Worm (Caenorhabditis elegans): ENCODE data around the gene K10D11.2.

Gene K10D11.2

ce11 chrIV:12964648-12965047 lies 14.1 kb upstream of the K10D11.2 start:
- no peak for TF ChIP-seq klf-2 (GFP tag; conservative IDR thresholded peaks at IDR 0.05)
- no peak for TF ChIP-seq flt-1 (GFP tag; IDR thresholded peaks at IDR 0.05)
- TF ChIP-seq ztf-23 (GFP tag; IDR thresholded peaks at IDR 0.05): no peak
- TF ChIP-seq T22C8.4 (GFP tag; IDR thresholded peaks at IDR 0.05): no peak
- TF ChIP-seq tab-1 (GFP tag; IDR thresholded peaks at IDR 0.05): no peak
- no peak for TF ChIP-seq med-1 (GFP tag; optimal IDR thresholded peaks at IDR 0.05; ENCODE audit: insufficient read depth)
- TF ChIP-seq ztf-29 (GFP tag; IDR thresholded peaks at IDR 0.05): no peak
- no peak for TF ChIP-seq cog-1 (tag; optimal IDR thresholded peaks at IDR 0.05)
- TF ChIP-seq ref-1 (GFP tag; conservative IDR thresholded peaks at IDR 0.05): no peak

DNA sequence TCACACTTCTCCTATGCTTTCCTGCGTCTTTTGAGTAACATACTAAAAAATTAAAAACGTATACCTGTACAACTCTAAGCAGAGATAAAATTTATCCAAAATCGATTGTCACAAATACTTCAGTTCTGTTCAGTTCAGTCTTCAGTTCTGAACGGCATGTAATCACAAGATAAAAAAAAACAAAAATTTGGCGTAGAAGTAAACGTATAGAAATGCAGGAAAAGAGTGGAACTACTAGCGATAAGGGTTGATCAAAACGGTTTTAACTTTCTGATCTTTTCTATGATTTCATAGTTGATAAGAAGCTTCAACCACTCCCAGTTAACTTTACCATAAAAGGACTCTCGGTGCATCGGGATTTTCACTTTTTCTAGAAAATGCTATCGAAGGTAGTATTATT lies 13.7 kb upstream of the K10D11.2 start, which contains the start of gene dod-22:
Gene dod-22 (plus strand): TSS at position 301 of the 400 bp plus-strand sequence.
- no peak for TF ChIP-seq med-1 (GFP tag; optimal IDR thresholded peaks at IDR 0.05; ENCODE audit: insufficient read depth)
- no peak for TF ChIP-seq ztf-23 (GFP tag; IDR thresholded peaks at IDR 0.05)
- no peak for TF ChIP-seq ztf-29 (GFP tag; IDR thresholded peaks at IDR 0.05)
- no peak for TF ChIP-seq T22C8.4 (GFP tag; IDR thresholded peaks at IDR 0.05)
- TF ChIP-seq ref-1 (GFP tag; conservative IDR thresholded peaks at IDR 0.05): no peak
- TF ChIP-seq cog-1 (tag; optimal IDR thresholded peaks at IDR 0.05): no peak
- TF ChIP-seq tab-1 (GFP tag; IDR thresholded peaks at IDR 0.05): no peak
- no peak for TF ChIP-seq flt-1 (GFP tag; IDR thresholded peaks at IDR 0.05)

- TF ChIP-seq klf-2 (GFP tag; conservative IDR thresholded peaks at IDR 0.05) (no peak), cog-1 (tag; optimal IDR thresholded peaks at IDR 0.05) (no peak), ztf-23 (GFP tag; IDR thresholded peaks at IDR 0.05) (no peak), ref-1 (GFP tag; conservative IDR thresholded peaks at IDR 0.05) (no peak), med-1 (GFP tag; optimal IDR thresholded peaks at IDR 0.05; ENCODE audit: insufficient read depth) (no peak), flt-1 (GFP tag; IDR thresholded peaks at IDR 0.05) (no peak), ztf-29 (GFP tag; IDR thresholded peaks at IDR 0.05) (no peak), tab-1 (GFP tag; IDR thresholded peaks at IDR 0.05) (no peak), T22C8.4 (GFP tag; IDR thresholded peaks at IDR 0.05) (no peak)
Observed at ce11 chrIV:12967303-12967702, 11.5 kb upstream of the K10D11.2 start.

DNA sequence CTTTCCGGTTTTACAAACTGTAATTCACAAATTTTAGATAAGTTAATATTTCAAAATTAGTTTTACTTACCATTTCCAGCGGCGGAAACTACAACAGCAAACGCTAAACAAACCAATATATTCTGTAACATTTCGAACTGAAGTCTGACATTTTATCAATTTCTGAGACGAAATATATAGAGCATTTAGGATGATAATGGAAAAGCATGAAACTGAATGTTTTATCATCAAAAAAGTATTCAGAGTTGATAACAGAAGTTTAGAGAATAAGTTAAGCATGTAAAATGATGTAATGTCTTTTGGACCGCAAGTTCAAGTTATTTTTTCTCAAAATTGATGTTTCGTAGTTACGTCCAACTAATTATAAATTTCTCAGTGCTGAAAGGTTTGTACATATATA lies 9.6 kb upstream of the K10D11.2 start, which contains the start of gene F55G11.2:
Gene F55G11.2 (minus strand): TSS at position 149 of the 400 bp plus-strand sequence.
- no peak for TF ChIP-seq ref-1 (GFP tag; conservative IDR thresholded peaks at IDR 0.05)

ce11 chrIV:12971994-12972520 lies 6.7 kb upstream of the K10D11.2 start:
- no peak for TF ChIP-seq cog-1 (tag; optimal IDR thresholded peaks at IDR 0.05)
- no peak for TF ChIP-seq T22C8.4 (GFP tag; IDR thresholded peaks at IDR 0.05)
- TF ChIP-seq ref-1 (GFP tag; conservative IDR thresholded peaks at IDR 0.05): no peak
- TF ChIP-seq ztf-29 (GFP tag; IDR thresholded peaks at IDR 0.05): no peak
- TF ChIP-seq ztf-23 (GFP tag; IDR thresholded peaks at IDR 0.05): no peak
- no peak for TF ChIP-seq flt-1 (GFP tag; IDR thresholded peaks at IDR 0.05)
- TF ChIP-seq klf-2 (GFP tag; conservative IDR thresholded peaks at IDR 0.05): no peak
- TF ChIP-seq tab-1 (GFP tag; IDR thresholded peaks at IDR 0.05): no peak
- no peak for TF ChIP-seq med-1 (GFP tag; optimal IDR thresholded peaks at IDR 0.05; ENCODE audit: insufficient read depth)

ce11 chrIV:12972780-12973179 lies 6.0 kb upstream of the K10D11.2 start:
- no peak for TF ChIP-seq ztf-23 (GFP tag; IDR thresholded peaks at IDR 0.05)
- no peak for TF ChIP-seq klf-2 (GFP tag; conservative IDR thresholded peaks at IDR 0.05)
- TF ChIP-seq cog-1 (tag; optimal IDR thresholded peaks at IDR 0.05): no peak
- TF ChIP-seq med-1 (GFP tag; optimal IDR thresholded peaks at IDR 0.05; ENCODE audit: insufficient read depth): no peak
- no peak for TF ChIP-seq T22C8.4 (GFP tag; IDR thresholded peaks at IDR 0.05)
- no peak for TF ChIP-seq flt-1 (GFP tag; IDR thresholded peaks at IDR 0.05)
- TF ChIP-seq tab-1 (GFP tag; IDR thresholded peaks at IDR 0.05): no peak
- no peak for TF ChIP-seq ztf-29 (GFP tag; IDR thresholded peaks at IDR 0.05)
- no peak for TF ChIP-seq ref-1 (GFP tag; conservative IDR thresholded peaks at IDR 0.05)

DNA sequence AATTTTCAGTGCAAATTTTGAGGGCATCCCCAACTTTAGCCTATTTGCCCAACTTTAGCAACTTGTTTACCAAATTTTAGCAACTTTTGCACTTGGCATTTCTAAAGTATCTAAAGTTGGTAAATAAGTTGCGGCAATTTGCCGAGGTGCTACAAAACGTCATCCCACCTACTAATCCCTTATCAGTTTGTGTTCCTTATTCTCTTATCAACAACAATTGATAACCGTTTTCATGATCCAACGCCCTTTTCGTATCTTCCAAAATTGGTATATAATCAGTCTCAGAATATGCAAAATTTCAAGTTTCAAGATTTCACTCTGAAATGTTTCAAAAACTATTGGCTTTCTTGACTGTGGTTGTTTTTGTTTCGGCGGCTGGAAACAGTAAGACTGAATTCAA lies 5.5 kb upstream of the K10D11.2 start, which contains the start of gene F55G11.4:
Gene F55G11.4 (plus strand): TSS at position 289 of the 400 bp plus-strand sequence.
- no peak for TF ChIP-seq cog-1 (tag; optimal IDR thresholded peaks at IDR 0.05)
- no peak for TF ChIP-seq tab-1 (GFP tag; IDR thresholded peaks at IDR 0.05)
- TF ChIP-seq med-1 (GFP tag; optimal IDR thresholded peaks at IDR 0.05; ENCODE audit: insufficient read depth): no peak
- no peak for TF ChIP-seq ztf-23 (GFP tag; IDR thresholded peaks at IDR 0.05)
- no peak for TF ChIP-seq flt-1 (GFP tag; IDR thresholded peaks at IDR 0.05)
- TF ChIP-seq ztf-29 (GFP tag; IDR thresholded peaks at IDR 0.05): no peak
- no peak for TF ChIP-seq klf-2 (GFP tag; conservative IDR thresholded peaks at IDR 0.05)
- no peak for TF ChIP-seq ref-1 (GFP tag; conservative IDR thresholded peaks at IDR 0.05)
- no peak for TF ChIP-seq T22C8.4 (GFP tag; IDR thresholded peaks at IDR 0.05)

ce11 chrIV:12975981-12976380 lies 2.8 kb upstream of the K10D11.2 start, which contains the start of gene dod-17:
TSS of gene dod-17 (plus strand) at chrIV:12976303.
- TF ChIP-seq T22C8.4 (GFP tag; IDR thresholded peaks at IDR 0.05) (no peak), ztf-29 (GFP tag; IDR thresholded peaks at IDR 0.05) (no peak), tab-1 (GFP tag; IDR thresholded peaks at IDR 0.05) (no peak), med-1 (GFP tag; optimal IDR thresholded peaks at IDR 0.05; ENCODE audit: insufficient read depth) (no peak), cog-1 (tag; optimal IDR thresholded peaks at IDR 0.05) (no peak), ref-1 (GFP tag; conservative IDR thresholded peaks at IDR 0.05) (no peak), ztf-23 (GFP tag; IDR thresholded peaks at IDR 0.05) (no peak), flt-1 (GFP tag; IDR thresholded peaks at IDR 0.05) (no peak)

ce11 chrIV:12977650-12978049 lies 1.1 kb upstream of the K10D11.2 start:
- no peak for TF ChIP-seq tab-1 (GFP tag; IDR thresholded peaks at IDR 0.05)
- TF ChIP-seq ztf-23 (GFP tag; IDR thresholded peaks at IDR 0.05): no peak
- no peak for TF ChIP-seq klf-2 (GFP tag; conservative IDR thresholded peaks at IDR 0.05)
- no peak for TF ChIP-seq ztf-29 (GFP tag; IDR thresholded peaks at IDR 0.05)
- TF ChIP-seq flt-1 (GFP tag; IDR thresholded peaks at IDR 0.05): no peak
- no peak for TF ChIP-seq ref-1 (GFP tag; conservative IDR thresholded peaks at IDR 0.05)
- TF ChIP-seq med-1 (GFP tag; optimal IDR thresholded peaks at IDR 0.05; ENCODE audit: insufficient read depth): no peak
- TF ChIP-seq T22C8.4 (GFP tag; IDR thresholded peaks at IDR 0.05): no peak
- no peak for TF ChIP-seq cog-1 (tag; optimal IDR thresholded peaks at IDR 0.05)

DNA sequence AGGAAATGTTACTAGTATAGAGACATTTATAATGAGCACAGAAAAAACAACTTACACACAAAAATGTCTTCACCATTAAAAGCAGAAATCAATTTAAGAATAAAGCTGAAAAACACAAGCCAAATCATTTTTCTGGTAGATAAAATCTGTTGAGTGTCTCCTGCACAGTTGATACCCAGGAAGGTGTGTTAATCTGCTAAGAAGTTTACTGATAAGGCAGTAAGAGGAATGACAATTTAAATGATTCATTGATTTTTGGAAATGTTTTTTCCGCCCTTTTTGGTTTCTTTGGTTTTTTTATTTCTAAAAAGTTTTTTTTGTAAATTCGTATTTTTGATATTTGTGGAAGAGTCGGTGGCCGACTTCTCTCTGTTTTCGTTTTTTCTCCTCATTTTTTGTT lies 7.2 kb downstream of the K10D11.2 start, which contains the start of gene K10D11.3:
Gene K10D11.3 (minus strand): TSS at position 174 of the 400 bp plus-strand sequence.
- TF ChIP-seq klf-2 (GFP tag; conservative IDR thresholded peaks at IDR 0.05) (no peak), cog-1 (tag; optimal IDR thresholded peaks at IDR 0.05) (no peak), tab-1 (GFP tag; IDR thresholded peaks at IDR 0.05) (no peak), ztf-23 (GFP tag; IDR thresholded peaks at IDR 0.05) (no peak), flt-1 (GFP tag; IDR thresholded peaks at IDR 0.05) (no peak), T22C8.4 (GFP tag; IDR thresholded peaks at IDR 0.05) (no peak), ztf-29 (GFP tag; IDR thresholded peaks at IDR 0.05) (no peak), ref-1 (GFP tag; conservative IDR thresholded peaks at IDR 0.05) (no peak), med-1 (GFP tag; optimal IDR thresholded peaks at IDR 0.05; ENCODE audit: insufficient read depth) (no peak)
